Worm (Caenorhabditis elegans) whole organism, mixed stage, embryonic: ENCODE measurements around the gene tsp-4.
"Not testable (repeated sequence)": the region's sequence is repeated elsewhere in the genome, so short reads cannot be mapped to it uniquely, and the experiment has no call there.

ENCODE experiments used
- M03D4.4 ChIP-seq: sonication (generic microtip); optimal IDR thresholded peaks from 2 replicates; lab custom pipeline; 2017; ENCODE audit warnings: mild to moderate bottlenecking, missing genetic modification characterization, missing compliant biosample characterization
- bed-3 ChIP-seq: fragments of 200-800 bp; sonication (Bioruptor generic); optimal IDR thresholded peaks from 3 replicates; lab custom pipeline; 2018; ENCODE audit warnings: mild to moderate bottlenecking, missing genetic modification characterization, moderate library complexity, missing compliant biosample characterization
- blmp-1 ChIP-seq: fragments of 150-350 bp; optimal IDR thresholded peaks from 2 replicates; lab custom pipeline; 2014; ENCODE audit warnings: missing biosample characterization, missing genetic modification characterization
- ceh-43 ChIP-seq: fragments of 200-800 bp; sonication (Bioruptor generic); optimal IDR thresholded peaks from 2 replicates; lab custom pipeline; 2018; ENCODE audit warnings: mild to moderate bottlenecking, missing genetic modification characterization, moderate library complexity, missing compliant biosample characterization
- ceh-83 ChIP-seq: fragments of 200-800 bp; sonication (Bioruptor generic); optimal IDR thresholded peaks from 2 replicates; lab custom pipeline; 2018; ENCODE audit warnings: mild to moderate bottlenecking, missing genetic modification characterization, missing compliant biosample characterization
- cnd-1 ChIP-seq: fragments of 200-800 bp; sonication (Bioruptor generic); optimal IDR thresholded peaks from 2 replicates; lab custom pipeline; 2018; ENCODE audit warnings: mild to moderate bottlenecking, missing genetic modification characterization, missing compliant biosample characterization
- drap-1 ChIP-seq: fragments of 200-800 bp; sonication (Bioruptor generic); optimal IDR thresholded peaks from 3 replicates; lab custom pipeline; 2018; ENCODE audit warnings: mild to moderate bottlenecking, missing genetic modification characterization, missing compliant biosample characterization
- elt-3 ChIP-seq: fragments of 150-350 bp; optimal IDR thresholded peaks from 2 replicates; lab custom pipeline; 2014; ENCODE audit warnings: missing biosample characterization, missing genetic modification characterization
- flh-1 ChIP-seq: fragments of 200-800 bp; sonication (Bioruptor generic); optimal IDR thresholded peaks from 2 replicates; lab custom pipeline; 2018; ENCODE audit warnings: mild to moderate bottlenecking, missing genetic modification characterization, moderate library complexity, missing compliant biosample characterization
- ham-2 ChIP-seq: fragments of 200-800 bp; sonication (Bioruptor generic); optimal IDR thresholded peaks from 2 replicates; lab custom pipeline; 2018; ENCODE audit warnings: mild to moderate bottlenecking, missing genetic modification characterization, missing compliant biosample characterization
- lin-13 ChIP-seq: fragments of 150-350 bp; optimal IDR thresholded peaks from 2 replicates; lab custom pipeline; 2014; ENCODE audit warnings: missing biosample characterization, missing genetic modification characterization
- lin-32 ChIP-seq: fragments of 200-800 bp; sonication (Bioruptor generic); optimal IDR thresholded peaks from 2 replicates; lab custom pipeline; 2018; ENCODE audit warnings: mild to moderate bottlenecking, missing genetic modification characterization, missing compliant biosample characterization
- lsy-2 ChIP-seq: fragments of 150-350 bp; optimal IDR thresholded peaks from 2 replicates; lab custom pipeline; 2014; ENCODE audit warnings: missing biosample characterization, missing genetic modification characterization
- mab-5 ChIP-seq: fragments of 150-350 bp; optimal IDR thresholded peaks from 2 replicates; lab custom pipeline; 2014; ENCODE audit warnings: missing biosample characterization, missing genetic modification characterization
- mep-1 ChIP-seq: fragments of 150-350 bp; optimal IDR thresholded peaks from 2 replicates; lab custom pipeline; 2017; ENCODE audit warnings: missing biosample characterization, missing genetic modification reagents, missing genetic modification characterization, inconsistent platforms
- mls-2 ChIP-seq: sonication (generic microtip); optimal IDR thresholded peaks from 2 replicates; lab custom pipeline; 2016; ENCODE audit warnings: mild to moderate bottlenecking, missing genetic modification characterization, moderate library complexity, missing compliant biosample characterization
- nhr-12 ChIP-seq: fragments of 150-350 bp; optimal IDR thresholded peaks from 2 replicates; lab custom pipeline; 2014; ENCODE audit warnings: missing biosample characterization, missing genetic modification characterization
- nhr-237 ChIP-seq: fragments of 150-350 bp; optimal IDR thresholded peaks from 2 replicates; lab custom pipeline; 2014; ENCODE audit warnings: missing biosample characterization, missing genetic modification characterization
- nhr-28 ChIP-seq: fragments of 150-350 bp; optimal IDR thresholded peaks from 2 replicates; lab custom pipeline; 2014; ENCODE audit warnings: missing biosample characterization, missing genetic modification characterization
- nhr-76 ChIP-seq: sonication (generic microtip); optimal IDR thresholded peaks from 2 replicates; lab custom pipeline; 2017; ENCODE audit warnings: missing biosample characterization, missing genetic modification characterization
- pha-4 ChIP-seq: fragments of 150-350 bp; optimal IDR thresholded peaks from 2 replicates; lab custom pipeline; 2018; ENCODE audit warnings: missing biosample characterization, missing genetic modification reagents, missing genetic modification characterization
- sem-2 ChIP-seq: fragments of 200-800 bp; sonication (Bioruptor generic); optimal IDR thresholded peaks from 2 replicates; lab custom pipeline; 2018; ENCODE audit warnings: mild to moderate bottlenecking, missing genetic modification characterization, missing compliant biosample characterization
- snpc-4 ChIP-seq: fragments of 150-350 bp; optimal IDR thresholded peaks from 2 replicates; lab custom pipeline; 2014; ENCODE audit warnings: missing biosample characterization, missing genetic modification characterization
- sptf-1 ChIP-seq: sonication (generic microtip); optimal IDR thresholded peaks from 2 replicates; lab custom pipeline; 2017; ENCODE audit warnings: mild to moderate bottlenecking, missing genetic modification characterization, moderate library complexity, missing compliant biosample characterization
- tbx-8 ChIP-seq: fragments of 200-800 bp; sonication (Bioruptor generic); optimal IDR thresholded peaks from 2 replicates; lab custom pipeline; 2018; ENCODE audit warnings: mild to moderate bottlenecking, missing genetic modification characterization, moderate library complexity, missing compliant biosample characterization
- unc-120 ChIP-seq: sonication (generic microtip); optimal IDR thresholded peaks from 2 replicates; lab custom pipeline; 2017; ENCODE audit warnings: missing genetic modification characterization, missing compliant biosample characterization; ENCODE audit not compliant: poor library complexity, severe bottlenecking
- unc-39 ChIP-seq: fragments of 150-350 bp; optimal IDR thresholded peaks from 2 replicates; lab custom pipeline; 2014; ENCODE audit warnings: missing biosample characterization, missing genetic modification characterization
- zip-8 ChIP-seq: fragments of 150-350 bp; optimal IDR thresholded peaks from 2 replicates; lab custom pipeline; 2014; ENCODE audit warnings: missing biosample characterization, missing genetic modification characterization
- ztf-11 ChIP-seq: fragments of 150-350 bp; optimal IDR thresholded peaks from 2 replicates; lab custom pipeline; 2014; ENCODE audit warnings: missing biosample characterization, missing genetic modification characterization

The tsp-4 gene

DNA sequence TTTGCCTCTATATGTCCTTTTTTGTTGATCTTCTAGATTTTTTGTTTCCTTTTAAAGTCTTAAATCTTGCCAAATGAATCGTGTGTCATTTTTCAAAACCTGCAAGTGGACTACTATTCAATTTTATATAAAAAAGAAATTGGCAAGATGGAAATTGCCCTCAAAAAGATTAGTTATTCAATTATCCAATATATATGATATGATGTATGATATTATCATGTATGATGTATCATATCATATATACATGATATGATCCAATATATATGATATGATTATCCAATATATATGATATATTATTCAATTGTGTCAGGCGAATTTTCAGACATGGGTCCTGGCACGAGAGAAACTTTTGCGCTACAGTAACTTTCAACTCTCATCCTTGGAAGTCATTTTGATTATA lies 24.9 kb downstream of the tsp-4 start, which contains the start of gene sru-20:
sru-20 (plus strand) TSS at position 301 of the 400 bp plus-strand sequence.
- TF ChIP-seq nhr-12 (tag; lab: Kevin White, UChicago) (no peak), ceh-83 (GFP tag; lab: Kevin White, UChicago) (no peak), nhr-237 (tag; lab: Kevin White, UChicago) (no peak), unc-120 (tag; lab: Kevin White, UChicago) (no peak), snpc-4 (tag; lab: Kevin White, UChicago) (no peak), elt-3 (tag; lab: Kevin White, UChicago) (no peak), unc-39 (tag; lab: Kevin White, UChicago) (no peak), M03D4.4 (no peak), lsy-2 (tag; lab: Kevin White, UChicago) (no peak), nhr-76 (tag; lab: Kevin White, UChicago) (no peak), tbx-8 (GFP tag; lab: Kevin White, UChicago) (no peak), sem-2 (GFP tag; lab: Kevin White, UChicago) (no peak), pha-4 (tag; lab: Kevin White, UChicago) (no peak), zip-8 (tag; lab: Kevin White, UChicago) (no peak), mab-5 (tag; lab: Kevin White, UChicago) (no peak), ham-2 (no peak), nhr-28 (no peak)

DNA sequence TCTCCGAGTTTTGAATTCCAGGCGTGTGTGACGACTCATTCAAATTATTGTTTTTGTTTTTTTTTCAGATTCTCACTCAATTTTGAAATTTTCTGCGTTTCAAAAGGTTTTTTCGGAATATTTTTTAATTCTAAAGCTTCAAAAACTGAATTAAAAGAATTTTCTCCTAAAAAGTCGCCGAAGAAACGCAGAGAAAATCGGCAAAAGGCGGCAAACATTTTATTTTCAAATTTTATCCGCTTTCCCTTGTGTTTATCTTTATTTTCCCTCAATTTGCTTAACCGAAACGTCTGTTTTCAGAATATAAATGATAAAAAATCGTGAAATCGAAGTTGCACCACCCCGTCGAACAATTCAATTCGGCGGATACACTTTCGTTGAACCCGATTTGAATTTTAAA lies 29.6 kb downstream of the tsp-4 start, which contains the start of gene him-6:
him-6 (plus strand) TSS at position 301 of the 400 bp plus-strand sequence.
- TF ChIP-seq lsy-2 (tag; lab: Kevin White, UChicago), result no peak
- TF ChIP-seq lin-13 (tag; lab: Kevin White, UChicago), result no peak
- no peak for TF ChIP-seq unc-120 (tag; lab: Kevin White, UChicago)
- no peak for TF ChIP-seq snpc-4 (tag; lab: Kevin White, UChicago)
- TF ChIP-seq blmp-1 (tag; lab: Kevin White, UChicago), result no peak
- TF ChIP-seq elt-3 (tag; lab: Kevin White, UChicago), result no peak
- TF ChIP-seq nhr-237 (tag; lab: Kevin White, UChicago), result no peak
- no peak for TF ChIP-seq zip-8 (tag; lab: Kevin White, UChicago)
- TF ChIP-seq sptf-1 (tag; lab: Kevin White, UChicago), result no peak
- no peak for TF ChIP-seq mls-2 (tag; lab: Kevin White, UChicago)
- TF ChIP-seq sem-2 (GFP tag; lab: Kevin White, UChicago), result no peak
- TF ChIP-seq ceh-43 (GFP tag; lab: Kevin White, UChicago), result no peak

DNA sequence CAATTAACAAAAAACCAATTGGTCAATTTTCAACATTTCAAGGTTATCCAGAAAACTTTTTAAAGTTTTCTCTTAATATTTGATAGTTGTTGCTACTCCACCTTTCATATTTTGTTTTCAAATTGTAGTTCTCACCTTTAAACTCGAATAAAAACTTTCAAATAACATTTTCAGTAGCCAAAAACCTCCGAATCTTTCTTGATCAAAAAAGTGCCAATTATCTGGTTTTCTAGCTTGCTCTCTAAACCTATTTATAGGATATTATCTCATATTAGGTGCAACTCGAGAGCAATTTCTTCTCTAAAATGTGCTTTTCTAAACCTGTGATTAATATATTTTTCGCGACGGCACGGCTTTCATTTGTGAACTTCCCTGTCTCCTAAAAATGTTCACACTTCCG lies 32.9 kb downstream of the tsp-4 start, which contains the start of gene sru-26:
sru-26 (plus strand) TSS at position 301 of the 400 bp plus-strand sequence.
- no peak for TF ChIP-seq ceh-43 (GFP tag; lab: Kevin White, UChicago)
- no peak for TF ChIP-seq cnd-1 (tag; lab: Kevin White, UChicago)
- TF ChIP-seq nhr-28, result no peak
- TF ChIP-seq lin-13 (tag; lab: Kevin White, UChicago), result no peak
- TF ChIP-seq drap-1 (GFP tag; lab: Kevin White, UChicago), result no peak
- TF ChIP-seq mep-1, result no peak
- no peak for TF ChIP-seq flh-1 (GFP tag; lab: Kevin White, UChicago)
- no peak for TF ChIP-seq nhr-12 (tag; lab: Kevin White, UChicago)
- no peak for TF ChIP-seq lin-32 (GFP tag; lab: Kevin White, UChicago)
- no peak for TF ChIP-seq zip-8 (tag; lab: Kevin White, UChicago)
- TF ChIP-seq, all 35 proteins: peak for 0

DNA sequence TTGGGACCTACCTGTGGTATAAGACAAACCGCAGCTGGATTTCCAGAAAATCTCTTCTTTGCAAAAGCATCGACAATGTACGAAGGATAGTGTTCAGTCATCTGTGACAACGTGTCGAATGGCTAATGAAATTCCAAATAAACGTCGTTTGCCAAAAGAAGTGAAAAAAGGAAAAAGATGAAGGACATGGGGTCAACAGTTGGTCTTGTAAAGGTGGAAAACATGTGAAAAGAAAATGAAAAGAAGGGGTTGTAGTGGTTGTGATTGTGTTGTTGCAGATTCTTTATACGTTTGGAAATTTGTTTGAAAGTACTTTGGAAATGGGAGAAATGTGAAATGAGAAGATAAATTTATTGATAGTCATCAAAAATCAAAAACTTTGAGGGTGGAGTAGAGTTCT lies 35.6 kb downstream of the tsp-4 start, which contains the start of gene T04A11.4:
T04A11.4 (minus strand) TSS at position 101 of the 400 bp plus-strand sequence.
- not testable (repeated sequence) for TF ChIP-seq mep-1; M03D4.4; snpc-4 (tag; lab: Kevin White, UChicago)
- TF ChIP-seq, all 35 proteins: peak for 0; not testable (repeated sequence) for 35

DNA sequence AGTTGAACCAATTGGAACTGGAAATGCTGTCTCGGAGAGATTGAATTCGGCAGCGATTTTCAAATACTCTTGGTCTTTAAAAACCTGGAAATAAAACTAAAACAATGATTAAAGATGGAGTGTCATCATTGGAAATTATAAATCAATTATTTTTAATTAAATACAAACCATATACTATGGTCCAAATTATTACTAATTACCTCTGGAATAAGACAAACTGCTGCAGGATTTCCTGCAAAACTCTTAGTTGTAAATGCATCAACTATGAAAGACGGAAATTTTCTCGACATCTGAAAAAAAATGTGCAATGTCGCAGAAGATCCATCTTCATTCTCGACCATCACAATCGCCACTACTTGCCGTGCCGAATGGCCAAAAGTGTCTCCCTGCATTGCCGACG lies 41.3 kb downstream of the tsp-4 start, which contains the start of gene igdb-1:
igdb-1 (plus strand) TSS at position 301 of the 400 bp plus-strand sequence.
- TF ChIP-seq ztf-11; zip-8 (tag; lab: Kevin White, UChicago); bed-3 (GFP tag; lab: Kevin White, UChicago): not testable (repeated sequence)
